Worm (Caenorhabditis elegans): Measurements from ENCODE around the gene T07A5.7.

ce11 chrIII:10355382-10355781 is 44.5 kb upstream of the T07A5.7 start, which contains the start of gene spp-1:
- no peak for TF ChIP-seq hmbx-1 (tag; optimal IDR thresholded peaks at IDR 0.05)
- TF ChIP-seq ceh-36 (tag; optimal IDR thresholded peaks at IDR 0.05), result no peak
- no peak for TF ChIP-seq ama-1 (optimal IDR thresholded peaks at IDR 0.05)
- TF ChIP-seq ceh-13 (GFP tag; optimal IDR thresholded peaks at IDR 0.05), result no peak
- no peak for TF ChIP-seq flt-1 (GFP tag; IDR thresholded peaks at IDR 0.05)
- no peak for TF ChIP-seq B0310.2 (tag; optimal IDR thresholded peaks at IDR 0.05)
- TF ChIP-seq ets-7 (tag; optimal IDR thresholded peaks at IDR 0.05), result no peak
- no peak for TF ChIP-seq tra-4 (tag; optimal IDR thresholded peaks at IDR 0.05)
- TF ChIP-seq hnd-1 (tag; optimal IDR thresholded peaks at IDR 0.05), result no peak
- TF ChIP-seq tbx-11 (GFP tag; IDR thresholded peaks at IDR 0.05), result no peak
- no peak for TF ChIP-seq tbx-37 (GFP tag; conservative IDR thresholded peaks at IDR 0.05)
- no peak for TF ChIP-seq sea-1 (GFP tag; conservative IDR thresholded peaks at IDR 0.05)
- TF ChIP-seq aly-1 (tag; optimal IDR thresholded peaks at IDR 0.05), result no peak
